Worm (Caenorhabditis elegans): ENCODE results near the gene ZK1127.12.
A peak's percentile ranks its signal among the peaks of the same experiment; 100 is the strongest.
"Not testable (repeated sequence)": the region's sequence is repeated elsewhere in the genome, so short reads cannot be mapped to it uniquely, and the experiment has no call there.

ZK1127.12 gene

ce11 chrII:7072315-7072589, 20.4 kb downstream of the ZK1127.12 start, which contains the start of gene kars-1:
kars-1 (minus strand) TSS chrII:7072415.
- no peak for TF ChIP-seq sptf-1 (tag; optimal IDR thresholded peaks at IDR 0.05)
- no peak for TF ChIP-seq nhr-28 (tag; optimal IDR thresholded peaks at IDR 0.05)
- TF ChIP-seq cnd-1 (tag; optimal IDR thresholded peaks at IDR 0.05), result no peak
- no peak for TF ChIP-seq unc-39 (tag; optimal IDR thresholded peaks at IDR 0.05)
- TF ChIP-seq ztf-11 (tag; optimal IDR thresholded peaks at IDR 0.05), result no peak
- TF ChIP-seq blmp-1 (tag; optimal IDR thresholded peaks at IDR 0.05), result no peak
- TF ChIP-seq M03D4.4 (tag; optimal IDR thresholded peaks at IDR 0.05), result no peak
- TF ChIP-seq tbx-8 (GFP tag; optimal IDR thresholded peaks at IDR 0.05), result no peak
- TF ChIP-seq ces-1 (GFP tag; optimal IDR thresholded peaks at IDR 0.05), result no peak
- no peak for TF ChIP-seq nhr-2 (tag; optimal IDR thresholded peaks at IDR 0.05)
- no peak for TF ChIP-seq elt-3 (tag; optimal IDR thresholded peaks at IDR 0.05)
- no peak for TF ChIP-seq lsy-2 (tag; optimal IDR thresholded peaks at IDR 0.05)
- no peak for TF ChIP-seq snpc-4 (tag; optimal IDR thresholded peaks at IDR 0.05)
- no peak for TF ChIP-seq unc-120 (tag; optimal IDR thresholded peaks at IDR 0.05; ENCODE audit: poor library complexity, severe bottlenecking)

- TF ChIP-seq sptf-1 (tag; optimal IDR thresholded peaks at IDR 0.05) (peak; percentile 68), mep-1 (tag; optimal IDR thresholded peaks at IDR 0.05) (peak; percentile 63), lin-13 (tag; optimal IDR thresholded peaks at IDR 0.05) (peak; percentile 4), mls-2 (tag; optimal IDR thresholded peaks at IDR 0.05) (no peak), tbx-8 (GFP tag; optimal IDR thresholded peaks at IDR 0.05) (no peak), ces-1 (GFP tag; optimal IDR thresholded peaks at IDR 0.05) (peak; percentile 95), lsy-2 (tag; optimal IDR thresholded peaks at IDR 0.05) (peak; percentile 80), ceh-39 (tag; optimal IDR thresholded peaks at IDR 0.05) (no peak), nhr-237 (tag; optimal IDR thresholded peaks at IDR 0.05) (peak; percentile 76), cnd-1 (tag; optimal IDR thresholded peaks at IDR 0.05) (peak; percentile 30), ham-2 (GFP tag; optimal IDR thresholded peaks at IDR 0.05) (no peak)
These were observed 21.0 kb downstream of the ZK1127.12 start for ce11 chrII:7072590-7073536.

- no peak for TF ChIP-seq lsy-2 (tag; optimal IDR thresholded peaks at IDR 0.05)
- TF ChIP-seq sem-2 (GFP tag; optimal IDR thresholded peaks at IDR 0.05), result no peak
- no peak for TF ChIP-seq nhr-2 (tag; optimal IDR thresholded peaks at IDR 0.05)
- no peak for TF ChIP-seq lin-13 (tag; optimal IDR thresholded peaks at IDR 0.05)
- TF ChIP-seq blmp-1 (tag; optimal IDR thresholded peaks at IDR 0.05), result no peak
- no peak for TF ChIP-seq ceh-83 (GFP tag; optimal IDR thresholded peaks at IDR 0.05)
- no peak for TF ChIP-seq ztf-11 (tag; optimal IDR thresholded peaks at IDR 0.05)
- TF ChIP-seq mab-5 (tag; optimal IDR thresholded peaks at IDR 0.05), result no peak
- no peak for TF ChIP-seq cnd-1 (tag; optimal IDR thresholded peaks at IDR 0.05)
- no peak for TF ChIP-seq zip-8 (tag; optimal IDR thresholded peaks at IDR 0.05)
These were observed 21.6 kb downstream of the ZK1127.12 start, which contains the start of gene kat-1 for ce11 chrII:7073537-7073913. kat-1 (plus strand) TSS chrII:7073814.

- TF ChIP-seq unc-62 (GFP tag; optimal IDR thresholded peaks at IDR 0.05) (no peak), ces-1 (GFP tag; optimal IDR thresholded peaks at IDR 0.05) (no peak), nhr-2 (tag; optimal IDR thresholded peaks at IDR 0.05) (no peak), drap-1 (GFP tag; optimal IDR thresholded peaks at IDR 0.05) (no peak), blmp-1 (tag; optimal IDR thresholded peaks at IDR 0.05) (no peak), sem-2 (GFP tag; optimal IDR thresholded peaks at IDR 0.05) (no peak), lsy-2 (tag; optimal IDR thresholded peaks at IDR 0.05) (no peak), pha-4 (tag; optimal IDR thresholded peaks at IDR 0.05) (no peak), snpc-4 (tag; optimal IDR thresholded peaks at IDR 0.05) (no peak), elt-3 (tag; optimal IDR thresholded peaks at IDR 0.05) (no peak), ztf-11 (tag; optimal IDR thresholded peaks at IDR 0.05) (no peak)
These were observed 23.8 kb downstream of the ZK1127.12 start, which contains the start of gene T02G5.7 for ce11 chrII:7075564-7076228. T02G5.7 (plus strand) TSS chrII:7075614.

- TF ChIP-seq ceh-83 (GFP tag; optimal IDR thresholded peaks at IDR 0.05); tbx-8 (GFP tag; optimal IDR thresholded peaks at IDR 0.05); nhr-237 (tag; optimal IDR thresholded peaks at IDR 0.05): not testable (repeated sequence)
These were observed 32.1 kb downstream of the ZK1127.12 start, which contains the start of the genes T02G5.14 and T02G5.15 for ce11 chrII:7084021-7084420. T02G5.14 (plus strand) TSS chrII:7084321. T02G5.15 (plus strand) TSS chrII:7084321.
